Fruit fly (Drosophila melanogaster): Measurements from ENCODE around the gene LManI.

LManI gene

DNA sequence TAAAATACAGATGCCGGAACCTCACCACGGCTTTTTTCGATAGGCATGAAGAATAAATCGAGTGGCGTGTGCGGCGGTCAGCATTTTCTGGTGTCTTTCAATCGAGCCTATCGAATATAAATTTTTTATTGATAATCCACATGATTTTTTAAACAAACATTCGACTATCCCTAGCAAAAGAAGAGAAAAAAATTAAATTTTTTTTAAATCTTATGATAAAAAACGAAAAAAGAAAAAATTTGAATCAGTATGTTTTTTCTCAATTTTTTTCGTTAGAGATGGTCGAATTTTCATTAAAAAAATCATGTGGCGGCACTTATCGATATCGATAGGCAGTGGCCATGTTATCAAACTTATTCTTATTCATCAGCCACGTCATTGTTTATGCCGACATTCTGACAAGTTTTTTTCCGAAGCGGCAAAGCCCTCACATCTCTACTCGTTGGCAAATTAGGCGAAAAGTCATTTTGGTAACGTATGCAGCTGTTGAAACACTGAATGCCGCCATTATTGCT, 30.4 kb downstream of the LManI start, which contains the start of the genes SmB and KdelR (continued):
- TF ChIP-seq NfI (GFP tag; optimal IDR thresholded peaks at IDR 0.05) (no peak), Bgb (GFP tag; IDR thresholded peaks at IDR 0.05; ENCODE audit: partially characterized antibody) (peak; percentile 80), ato (GFP tag; IDR thresholded peaks at IDR 0.05; ENCODE audit: partially characterized antibody) (peak; percentile 68), CG7556 (GFP tag; optimal IDR thresholded peaks at IDR 0.05) (peak; percentile 30), CG1603 (tag; optimal IDR thresholded peaks at IDR 0.05) (peak; percentile 16), Opbp (GFP tag; IDR thresholded peaks at IDR 0.05; ENCODE audit: partially characterized antibody) (peak; percentile 64; the same call in 2 of the 3 replicates), zfh1 (GFP tag; IDR thresholded peaks at IDR 0.05) (peak; percentile 6; the same call in 1 of the 3 replicates), CrebB (tag; optimal IDR thresholded peaks at IDR 0.05) (peak; percentile 15), HLH4C (GFP tag; IDR thresholded peaks at IDR 0.05; ENCODE audit: partially characterized antibody) (peak; percentile 96), CG4730 (GFP tag; IDR thresholded peaks at IDR 0.05) (no peak), CG15601 (tag; optimal IDR thresholded peaks at IDR 0.05) (peak; percentile 53), CG13775 (GFP tag; optimal IDR thresholded peaks at IDR 0.05) (peak; percentile 36), gsb-n (tag; optimal IDR thresholded peaks at IDR 0.05) (peak; percentile 57), ken (GFP tag; IDR thresholded peaks at IDR 0.05) (no peak), CG4424 (GFP tag; optimal IDR thresholded peaks at IDR 0.05) (peak; percentile 37), jumu (GFP tag; optimal IDR thresholded peaks at IDR 0.05) (peak; percentile 7), CG33557 (GFP tag; optimal IDR thresholded peaks at IDR 0.05) (peak; percentile 26), Vsx1 (GFP tag; optimal IDR thresholded peaks at IDR 0.05) (peak; percentile 69), Dll (GFP tag; IDR thresholded peaks at IDR 0.05; ENCODE audit: partially characterized antibody) (peak; percentile 91), CG11093 (GFP tag; IDR thresholded peaks at IDR 0.05) (no peak), Scr (GFP tag; IDR thresholded peaks at IDR 0.05; ENCODE audit: partially characterized antibody) (peak; percentile 86), Neu2 (GFP tag; optimal IDR thresholded peaks at IDR 0.05; ENCODE audit: borderline replicate concordance) (no peak), CG30403 (GFP tag; optimal IDR thresholded peaks at IDR 0.05) (peak; percentile 44), CoRest (tag; optimal IDR thresholded peaks at IDR 0.05) (peak; percentile 16), gfzf (GFP tag; optimal IDR thresholded peaks at IDR 0.05) (peak; percentile 61), nerfin-2 (GFP tag; IDR thresholded peaks at IDR 0.05; ENCODE audit: partially characterized antibody) (peak; percentile 95), Lhr (GFP tag; optimal IDR thresholded peaks at IDR 0.05) (peak; percentile 56), sna (GFP tag; IDR thresholded peaks at IDR 0.05; ENCODE audit: partially characterized antibody) (peak; percentile 89), CG8388 (GFP tag; optimal IDR thresholded peaks at IDR 0.05) (peak; percentile 21), hbn (GFP tag; IDR thresholded peaks at IDR 0.05; ENCODE audit: partially characterized antibody) (peak; percentile 71), chinmo (GFP tag; IDR thresholded peaks at IDR 0.05; ENCODE audit: partially characterized antibody) (peak; percentile 61; the same call in 1 of the 4 replicates), Lpt (GFP tag; optimal IDR thresholded peaks at IDR 0.05) (no peak), Med (GFP tag) (peak; percentile 83), pfk (GFP tag; optimal IDR thresholded peaks at IDR 0.05) (peak; percentile 25), vvl (GFP tag; IDR thresholded peaks at IDR 0.05) (0 out of 2 replicates have a peak, but pooled peaks have one; percentile 6), CG10431 (GFP tag; optimal IDR thresholded peaks at IDR 0.05) (peak; percentile 20), D (optimal IDR thresholded peaks at IDR 0.05) (no peak), D (GFP tag; optimal IDR thresholded peaks at IDR 0.05) (no peak), CG4617 (GFP tag; optimal IDR thresholded peaks at IDR 0.05; ENCODE audit: borderline replicate concordance) (peak; percentile 18), Dref (GFP tag; IDR thresholded peaks at IDR 0.05) (peak; percentile 80), grau (tag; optimal IDR thresholded peaks at IDR 0.05) (peak; percentile 32), BtbVII (GFP tag; optimal IDR thresholded peaks at IDR 0.05) (peak; percentile 11), bcd (GFP tag; optimal IDR thresholded peaks at IDR 0.05) (no peak), CG15073 (GFP tag; optimal IDR thresholded peaks at IDR 0.05) (no peak), Dad (GFP tag; optimal IDR thresholded peaks at IDR 0.05) (peak; percentile 4), bbx (GFP tag; IDR thresholded peaks at IDR 0.05; ENCODE audit: partially characterized antibody) (peak; percentile 66), nerfin-1 (tag; optimal IDR thresholded peaks at IDR 0.05) (peak; percentile 40), CG34224 (GFP tag; IDR thresholded peaks at IDR 0.05; ENCODE audit: partially characterized antibody) (peak; percentile 83)

Measured in whole organism, embryonic.